Worm (Caenorhabditis elegans) whole organism, L2 larva: ENCODE data around the gene K01D12.7.

ENCODE experiments used
- crh-2 ChIP-seq: sonication (generic microtip); optimal IDR thresholded peaks from 2 replicates; lab custom pipeline; 2017; ENCODE audit warnings: missing biosample characterization, missing genetic modification characterization
- dmd-4 ChIP-seq: sonication (generic microtip); optimal IDR thresholded peaks from 2 replicates; lab custom pipeline; 2017; ENCODE audit warnings: missing biosample characterization, missing genetic modification characterization
- egl-27 ChIP-seq: sonication (generic microtip); optimal IDR thresholded peaks from 3 replicates; lab custom pipeline; 2017; ENCODE audit warnings: missing biosample characterization, missing genetic modification reagents, missing genetic modification characterization
- elt-1 ChIP-seq: fragments of 150-350 bp; optimal IDR thresholded peaks from 2 replicates; lab custom pipeline; 2014; ENCODE audit warnings: missing biosample characterization, missing genetic modification characterization
- elt-3 ChIP-seq: sonication (generic microtip); optimal IDR thresholded peaks from 2 replicates; lab custom pipeline; 2017; ENCODE audit warnings: missing biosample characterization, missing genetic modification characterization
- lin-13 ChIP-seq: fragments of 150-350 bp; optimal IDR thresholded peaks from 2 replicates; lab custom pipeline; 2014; ENCODE audit warnings: missing biosample characterization, missing genetic modification reagents, missing genetic modification characterization
- lin-39 ChIP-seq: fragments of 150-350 bp; optimal IDR thresholded peaks from 2 replicates; lab custom pipeline; 2014; ENCODE audit warnings: missing biosample characterization, missing genetic modification reagents, missing genetic modification characterization
- nhr-12 ChIP-seq: fragments of 150-350 bp; optimal IDR thresholded peaks from 2 replicates; lab custom pipeline; 2014; ENCODE audit warnings: missing biosample characterization, missing genetic modification characterization
- nhr-23 ChIP-seq: fragments of 150-350 bp; optimal IDR thresholded peaks from 2 replicates; lab custom pipeline; 2014; ENCODE audit warnings: missing biosample characterization, missing genetic modification reagents, missing genetic modification characterization
- skn-1 ChIP-seq: sonication (generic microtip); optimal IDR thresholded peaks from 2 replicates; lab custom pipeline; 2017; ENCODE audit warnings: missing biosample characterization, missing genetic modification characterization
- sma-9 ChIP-seq, 2 experiments: fragments of 150-350 bp in 1 of 2; sonication (generic microtip) in 1 of 2; optimal IDR thresholded peaks; 2 replicates each; lab custom pipeline; 2014 to 2016; ENCODE audit warnings: missing genetic modification characterization in 2 of 2, mild to moderate bottlenecking in 1 of 2, missing biosample characterization in 1 of 2, missing compliant biosample characterization in 1 of 2, missing genetic modification reagents in 1 of 2, moderate library complexity in 1 of 2
- unc-62 ChIP-seq: fragments of 150-350 bp; optimal IDR thresholded peaks from 2 replicates; lab custom pipeline; 2014; ENCODE audit warnings: missing biosample characterization, missing genetic modification reagents, missing genetic modification characterization
- ztf-11 ChIP-seq: sonication (generic microtip); optimal IDR thresholded peaks from 2 replicates; lab custom pipeline; 2017; ENCODE audit warnings: missing biosample characterization, missing genetic modification characterization
- ztf-4 ChIP-seq: fragments of 150-350 bp; optimal IDR thresholded peaks from 2 replicates; lab custom pipeline; 2014; ENCODE audit warnings: missing biosample characterization, missing genetic modification characterization

- TF ChIP-seq ztf-4 (tag; lab: Kevin White, UChicago) (no peak), nhr-12 (tag; lab: Kevin White, UChicago) (no peak), sma-9 (GFP tag; optimal IDR thresholded peaks at IDR 0.05; lab: Kevin White, UChicago) (no peak), sma-9 (tag; optimal IDR thresholded peaks at IDR 0.05; lab: Kevin White, UChicago) (no peak), elt-1 (no peak), skn-1 (no peak), elt-3 (tag; lab: Kevin White, UChicago) (no peak), egl-27 (no peak), lin-13 (GFP tag; lab: Kevin White, UChicago) (no peak), dmd-4 (no peak), nhr-23 (tag; lab: Kevin White, UChicago) (no peak), ztf-11 (tag; lab: Kevin White, UChicago) (no peak), unc-62 (GFP tag; lab: Kevin White, UChicago) (no peak), lin-39 (tag; lab: Kevin White, UChicago) (no peak), crh-2 (no peak)
Observed at ce11 chrV:12354193-12354830, 47.0 kb downstream of the K01D12.7 start.
